Fruit fly (Drosophila melanogaster) whole organism, embryonic: ENCODE measurements around the gene CG17855.
A peak's percentile ranks its signal among the peaks of the same experiment; 100 is the strongest.

Experiments
- ATbp ChIP-seq: fragments of 200-800 bp; sonication (Bioruptor generic); optimal IDR thresholded peaks from 2 replicates; lab custom pipeline; 2017; ENCODE audit warnings: missing biosample characterization, mild to moderate bottlenecking, missing genetic modification characterization, missing genetic modification reagents
- Asciz ChIP-seq: fragments of 200-800 bp; sonication (Bioruptor generic); optimal IDR thresholded peaks from 2 replicates; lab custom pipeline; 2017; ENCODE audit warnings: missing biosample characterization, mild to moderate bottlenecking, missing genetic modification characterization, missing genetic modification reagents
- Bgb ChIP-seq: fragments of 200-800 bp; sonication (Bioruptor generic); IDR thresholded peaks from 2 replicates; pipeline ENCODE4 v1.3.6; 2022; ENCODE audit warnings: missing biosample characterization, missing genetic modification characterization; ENCODE audit not compliant: partially characterized antibody
- CG10147 ChIP-seq: fragments of 200-800 bp; sonication (Bioruptor generic); optimal IDR thresholded peaks from 2 replicates; lab custom pipeline; 2019; ENCODE audit warnings: missing biosample characterization, mild to moderate bottlenecking, missing genetic modification characterization, moderate library complexity
- CG10462 ChIP-seq: fragments of 200-800 bp; sonication (Bioruptor generic); optimal IDR thresholded peaks from 2 replicates; lab custom pipeline; 2016; ENCODE audit warnings: missing biosample characterization, missing genetic modification characterization
- CG10654 ChIP-seq: fragments of 200-800 bp; sonication (Bioruptor generic); optimal IDR thresholded peaks from 2 replicates; lab custom pipeline; 2016; ENCODE audit warnings: missing biosample characterization, missing genetic modification characterization
- CG11456 ChIP-seq: fragments of 200-800 bp; sonication (Bioruptor generic); IDR thresholded peaks from 3 replicates; pipeline ENCODE4 v1.3.6; 2022; ENCODE audit warnings: missing biosample characterization, missing genetic modification characterization
- CG11504 ChIP-seq: fragments of 200-800 bp; sonication (Bioruptor generic); optimal IDR thresholded peaks from 3 replicates; lab custom pipeline; 2019; ENCODE audit warnings: missing biosample characterization, mild to moderate bottlenecking, missing genetic modification characterization, moderate library complexity
- CG11560 ChIP-seq: fragments of 200-800 bp; sonication (Bioruptor generic); IDR thresholded peaks from 3 replicates; pipeline ENCODE4 v1.3.6; 2022; ENCODE audit warnings: missing biosample characterization, missing genetic modification characterization
- CG11723 ChIP-seq: fragments of 200-800 bp; sonication (Bioruptor generic); optimal IDR thresholded peaks from 2 replicates; lab custom pipeline; 2017; ENCODE audit warnings: missing biosample characterization, mild to moderate bottlenecking, missing genetic modification characterization
- CG12071 ChIP-seq: fragments of 200-800 bp; sonication (Bioruptor generic); optimal IDR thresholded peaks from 3 replicates; lab custom pipeline; 2018; ENCODE audit warnings: missing biosample characterization, mild to moderate bottlenecking, missing genetic modification characterization
- CG12155 ChIP-seq: fragments of 200-800 bp; sonication (Bioruptor generic); optimal IDR thresholded peaks from 3 replicates; lab custom pipeline; 2016; ENCODE audit warnings: missing biosample characterization, missing genetic modification characterization
- CG13123 ChIP-seq: fragments of 200-800 bp; sonication (Bioruptor generic); optimal IDR thresholded peaks from 2 replicates; lab custom pipeline; 2016; ENCODE audit warnings: missing biosample characterization, missing genetic modification characterization
- CG13296 ChIP-seq: fragments of 200-800 bp; sonication (Bioruptor generic); optimal IDR thresholded peaks from 3 replicates; lab custom pipeline; 2018; ENCODE audit warnings: missing biosample characterization, mild to moderate bottlenecking, missing genetic modification characterization
- CG17359 ChIP-seq: fragments of 200-800 bp; sonication (Bioruptor generic); optimal IDR thresholded peaks from 3 replicates; lab custom pipeline; 2018; ENCODE audit warnings: missing biosample characterization, mild to moderate bottlenecking, missing genetic modification characterization, moderate library complexity
- CG2875 ChIP-seq: fragments of 200-800 bp; sonication (Bioruptor generic); optimal IDR thresholded peaks from 2 replicates; lab custom pipeline; 2017; ENCODE audit warnings: missing biosample characterization, mild to moderate bottlenecking, missing genetic modification characterization, missing genetic modification reagents
- CG33213 ChIP-seq: fragments of 200-800 bp; sonication (Bioruptor generic); optimal IDR thresholded peaks from 3 replicates; lab custom pipeline; 2016; ENCODE audit warnings: missing biosample characterization, missing genetic modification characterization
- CG42726 ChIP-seq: fragments of 200-800 bp; sonication (Bioruptor generic); IDR thresholded peaks from 2 replicates; pipeline ENCODE4 v1.3.6; 2022; ENCODE audit warnings: missing biosample characterization, missing genetic modification characterization; ENCODE audit not compliant: partially characterized antibody
- CG6272 ChIP-seq: fragments of 200-800 bp; sonication (Bioruptor generic); IDR thresholded peaks from 2 replicates; pipeline ENCODE4 v1.3.6; 2022; ENCODE audit warnings: missing biosample characterization, missing genetic modification characterization
- CG8281 ChIP-seq: fragments of 200-800 bp; sonication (Bioruptor generic); optimal IDR thresholded peaks from 2 replicates; lab custom pipeline; 2018; ENCODE audit warnings: missing biosample characterization, mild to moderate bottlenecking, missing genetic modification characterization, moderate library complexity
- CG8388 ChIP-seq: fragments of 200-800 bp; sonication (Bioruptor generic); optimal IDR thresholded peaks from 2 replicates; lab custom pipeline; 2019; ENCODE audit warnings: missing biosample characterization, mild to moderate bottlenecking, missing genetic modification characterization, moderate library complexity
- CG9727 ChIP-seq: fragments of 200-800 bp; sonication (Bioruptor generic); optimal IDR thresholded peaks from 3 replicates; lab custom pipeline; 2017; ENCODE audit warnings: missing biosample characterization, mild to moderate bottlenecking, missing genetic modification characterization
- CG9932 ChIP-seq: fragments of 200-800 bp; sonication (Bioruptor generic); IDR thresholded peaks from 2 replicates; pipeline ENCODE4 v1.3.6; 2022; ENCODE audit warnings: missing biosample characterization, missing genetic modification characterization
- Dbx ChIP-seq: fragments of 200-800 bp; sonication (Bioruptor generic); IDR thresholded peaks from 3 replicates; pipeline ENCODE4 v1.3.6; 2022; ENCODE audit warnings: missing biosample characterization, missing genetic modification characterization
- Deaf1 ChIP-seq: fragments of 200-800 bp; optimal IDR thresholded peaks from 3 replicates; lab custom pipeline; 2019; ENCODE audit warnings: missing biosample characterization, mild to moderate bottlenecking, missing genetic modification characterization, moderate library complexity
- HHEX ChIP-seq: fragments of 200-800 bp; sonication (Bioruptor generic); optimal IDR thresholded peaks from 3 replicates; lab custom pipeline; 2017; ENCODE audit warnings: missing biosample characterization, mild to moderate bottlenecking, missing genetic modification characterization, missing genetic modification reagents
- HLH3B ChIP-seq: fragments of 200-800 bp; sonication (Bioruptor generic); IDR thresholded peaks from 2 replicates; pipeline ENCODE4 v1.3.6; 2022; ENCODE audit warnings: missing biosample characterization, missing genetic modification characterization
- Hmx ChIP-seq: fragments of 200-800 bp; sonication (Bioruptor generic); optimal IDR thresholded peaks from 2 replicates; lab custom pipeline; 2016; ENCODE audit warnings: missing biosample characterization, missing genetic modification characterization
- Mes4 ChIP-seq: fragments of 200-800 bp; sonication (Bioruptor generic); optimal IDR thresholded peaks from 2 replicates; lab custom pipeline; 2016; ENCODE audit warnings: missing biosample characterization, missing genetic modification characterization
- Ssrp ChIP-seq: fragments of 200-800 bp; sonication (Bioruptor generic); optimal IDR thresholded peaks from 2 replicates; lab custom pipeline; 2018; ENCODE audit warnings: missing biosample characterization, mild to moderate bottlenecking, missing genetic modification characterization, moderate library complexity
- Tbp ChIP-seq: fragments of >200 bp; optimal IDR thresholded peaks from 2 replicates; lab custom pipeline; 2018; ENCODE audit warnings: missing biosample characterization, missing genetic modification characterization
- Usf ChIP-seq: fragments of 200-800 bp; sonication (Bioruptor generic); optimal IDR thresholded peaks from 2 replicates; lab custom pipeline; 2017; ENCODE audit warnings: missing genotype, missing biosample characterization, missing genetic modification characterization
- Xrp1 ChIP-seq: fragments of 200-800 bp; sonication (Bioruptor generic); IDR thresholded peaks from 2 replicates; pipeline ENCODE4 v1.3.6; 2022; ENCODE audit warnings: missing biosample characterization, missing genetic modification characterization
- bsh ChIP-seq, 2 experiments: fragments of 200-800 bp; sonication (Bioruptor generic); optimal IDR thresholded peaks; 2 replicates each; lab custom pipeline; 2017 to 2018; ENCODE audit warnings: mild to moderate bottlenecking in 2 of 2, missing biosample characterization in 2 of 2, missing genetic modification characterization in 2 of 2, moderate library complexity in 1 of 2
- cg ChIP-seq: fragments of 200-800 bp; sonication (Bioruptor generic); optimal IDR thresholded peaks from 3 replicates; lab custom pipeline; 2019; ENCODE audit warnings: missing biosample characterization, mild to moderate bottlenecking, missing genetic modification characterization, moderate library complexity
- ems ChIP-seq: fragments of 200-800 bp; sonication (Bioruptor generic); optimal IDR thresholded peaks from 3 replicates; lab custom pipeline; 2016; ENCODE audit warnings: missing biosample characterization, missing genetic modification characterization
- gcm ChIP-seq: fragments of 200-800 bp; sonication (Bioruptor generic); optimal IDR thresholded peaks from 2 replicates; lab custom pipeline; 2019; ENCODE audit warnings: missing biosample characterization, mild to moderate bottlenecking, missing genetic modification characterization, moderate library complexity
- hkb ChIP-seq, 2 experiments: fragments of 200-800 bp in 1 of 2; fragments of >200 bp in 1 of 2; sonication (Bioruptor generic) in 1 of 2; IDR thresholded peaks in 1 of 2; optimal IDR thresholded peaks in 1 of 2; 2 replicates each; pipeline versions ENCODE4 v1.3.6 to Lab custom; 2017 to 2022; ENCODE audit warnings: missing biosample characterization in 1 of 2, missing genetic modification characterization in 1 of 2
- nerfin-2 ChIP-seq: fragments of 200-800 bp; sonication (Bioruptor generic); IDR thresholded peaks from 2 replicates; pipeline ENCODE4 v1.3.6; 2022; ENCODE audit warnings: missing biosample characterization, missing genetic modification characterization; ENCODE audit not compliant: partially characterized antibody
- nom ChIP-seq: fragments of 200-800 bp; sonication (Bioruptor generic); optimal IDR thresholded peaks from 2 replicates; lab custom pipeline; 2017; ENCODE audit warnings: missing biosample characterization, missing genetic modification characterization, mild to moderate bottlenecking, moderate library complexity, missing genetic modification reagents
- odd ChIP-seq: fragments of 200-800 bp; sonication (Bioruptor generic); optimal IDR thresholded peaks from 2 replicates; lab custom pipeline; 2017; ENCODE audit warnings: missing biosample characterization, mild to moderate bottlenecking, missing genetic modification characterization
- prd ChIP-seq, 3 experiments: fragments of >200 bp in 2 of 3; fragments of 200-800 bp in 1 of 3; sonication (Bioruptor generic) in 1 of 3; optimal IDR thresholded peaks in 2 of 3; IDR thresholded peaks in 1 of 3; 2 replicates in 2 of 3; 3 replicates in 1 of 3; pipeline versions ENCODE4 v1.3.6 to Lab custom; 2017 to 2022; ENCODE audit warnings: missing biosample characterization in 1 of 3, missing genetic modification characterization in 1 of 3
- salm ChIP-seq: fragments of 200-800 bp; sonication (Bioruptor generic); optimal IDR thresholded peaks from 2 replicates; lab custom pipeline; 2018; ENCODE audit warnings: missing biosample characterization, mild to moderate bottlenecking, missing genetic modification characterization
- sd ChIP-seq: fragments of 200-800 bp; sonication (Bioruptor generic); optimal IDR thresholded peaks from 3 replicates; lab custom pipeline; 2018; ENCODE audit warnings: missing biosample characterization, mild to moderate bottlenecking, missing genetic modification characterization, moderate library complexity
- tio ChIP-seq: fragments of 200-800 bp; sonication (Bioruptor generic); optimal IDR thresholded peaks from 2 replicates; lab custom pipeline; 2017; ENCODE audit warnings: missing biosample characterization, missing genetic modification characterization, inconsistent platforms
- unpg ChIP-seq: fragments of 200-800 bp; sonication (Bioruptor generic); optimal IDR thresholded peaks from 3 replicates; lab custom pipeline; 2018; ENCODE audit warnings: missing biosample characterization, mild to moderate bottlenecking, missing genetic modification characterization, moderate library complexity

CG17855 gene

dm6 chr2L:9570673-9571193 lies 30.4 kb downstream of the CG17855 start (continued):
- TF ChIP-seq Bgb (GFP tag; lab: Robert Waterston, UW): no peak
- TF ChIP-seq prd (optimal IDR thresholded peaks at IDR 0.05; lab: Kevin White, UChicago): no peak
- TF ChIP-seq prd (GFP tag; IDR thresholded peaks at IDR 0.05; lab: Robert Waterston, UW): 0 out of 3 replicates have a peak, but pooled peaks have one; percentile 6
- TF ChIP-seq Mes4 (GFP tag; lab: Kevin White, UChicago): peak; percentile 17
- 0 out of 2 replicates have a peak, but pooled peaks have one; percentile 41 for TF ChIP-seq Xrp1
- peak; percentile 31 for TF ChIP-seq CG10147 (GFP tag; lab: Kevin White, UChicago)
- peak in 1 of 2 experiments; percentile 39 for TF ChIP-seq bsh (GFP tag; optimal IDR thresholded peaks at IDR 0.05; lab: Kevin White, UChicago)
- no peak for TF ChIP-seq CG10462 (GFP tag; lab: Kevin White, UChicago)
- no peak for TF ChIP-seq nerfin-2 (GFP tag; lab: Robert Waterston, UW)
- TF ChIP-seq Dbx (GFP tag; lab: Robert Waterston, UW): 0 out of 3 replicates have a peak, but pooled peaks have one; percentile 15
- TF ChIP-seq CG11504 (tag; lab: Kevin White, UChicago): peak; percentile 84
- TF ChIP-seq unpg: peak; percentile 46
- TF ChIP-seq Tbp: no peak
- TF ChIP-seq HLH3B (GFP tag; lab: Robert Waterston, UW): peak; percentile 17; the same call in 1 of the 2 replicates
- TF ChIP-seq CG17359 (tag; lab: Kevin White, UChicago): peak; percentile 54
- peak; percentile 59 for TF ChIP-seq sd
- TF ChIP-seq CG9727 (GFP tag; lab: Kevin White, UChicago): no peak
- TF ChIP-seq CG12071 (GFP tag; lab: Kevin White, UChicago): peak; percentile 64
- TF ChIP-seq CG13296 (GFP tag; lab: Kevin White, UChicago): peak; percentile 68
- TF ChIP-seq CG13123 (GFP tag; lab: Kevin White, UChicago): peak; percentile 2
- TF ChIP-seq CG6272 (GFP tag; lab: Robert Waterston, UW): no peak
- peak; percentile 40 for TF ChIP-seq HHEX (GFP tag; lab: Kevin White, UChicago)
- peak; percentile 68 for TF ChIP-seq Asciz (GFP tag; lab: Kevin White, UChicago)
- TF ChIP-seq CG11723 (GFP tag; lab: Kevin White, UChicago): peak; percentile 34
- TF ChIP-seq Deaf1 (tag; lab: Kevin White, UChicago): peak; percentile 69
- TF ChIP-seq salm (tag; lab: Kevin White, UChicago): peak; percentile 53
- TF ChIP-seq ATbp: peak; percentile 73
- peak; percentile 39 for TF ChIP-seq gcm (GFP tag; lab: Kevin White, UChicago)
- TF ChIP-seq CG11456 (GFP tag; lab: Robert Waterston, UW): no peak

- TF ChIP-seq CG11504 (tag; lab: Kevin White, UChicago) (no peak), CG12155 (GFP tag; lab: Kevin White, UChicago) (peak; percentile 48), odd (GFP tag; lab: Kevin White, UChicago) (no peak), CG2875 (GFP tag; lab: Kevin White, UChicago) (no peak), CG11560 (tag; lab: Robert Waterston, UW) (no peak), CG33213 (peak; percentile 76), Ssrp (tag; lab: Kevin White, UChicago) (no peak), nom (GFP tag; lab: Kevin White, UChicago) (peak; percentile 100), CG42726 (0 out of 2 replicates have a peak, but pooled peaks have one; percentile 15), Hmx (GFP tag; lab: Kevin White, UChicago) (no peak), ems (peak; percentile 16), tio (GFP tag; lab: Kevin White, UChicago) (no peak), hkb (optimal IDR thresholded peaks at IDR 0.05; lab: Kevin White, UChicago) (no peak), hkb (GFP tag; IDR thresholded peaks at IDR 0.05; lab: Robert Waterston, UW) (no peak), Usf (GFP tag; lab: Kevin White, UChicago) (no peak), sd (no peak), CG9932 (peak; percentile 59), CG8281 (no peak), cg (GFP tag; lab: Kevin White, UChicago) (no peak), CG10654 (no peak), CG8388 (GFP tag; lab: Kevin White, UChicago) (no peak)
Measured at dm6 chr2L:9576269-9576933, 36.1 kb downstream of the CG17855 start, which contains the start of gene Mtpalpha. TSS of gene Mtpalpha (minus strand) at chr2L:9576769.
